Fruit fly (Drosophila melanogaster) whole organism, wandering third instar larva: ENCODE measurements around the gene Hip1.

Experiments used
- CG32264 ChIP-seq: fragments of 200-800 bp; sonication (Bioruptor generic); optimal IDR thresholded peaks from 2 replicates; lab custom pipeline; 2016; ENCODE audit warnings: missing biosample characterization, missing genetic modification characterization
- CG9705 ChIP-seq: fragments of 200-800 bp; sonication (Bioruptor generic); optimal IDR thresholded peaks from 2 replicates; lab custom pipeline; 2018; ENCODE audit warnings: missing biosample characterization, mild to moderate bottlenecking, missing genetic modification characterization
- CrebA ChIP-seq: fragments of 200-800 bp; sonication (Bioruptor generic); optimal IDR thresholded peaks from 2 replicates; lab custom pipeline; 2016; ENCODE audit warnings: missing biosample characterization, mild to moderate bottlenecking, missing genetic modification characterization, borderline replicate concordance
- Dfd ChIP-seq: fragments of >200 bp; optimal IDR thresholded peaks from 2 replicates; lab custom pipeline; 2017; ENCODE audit warnings: missing biosample characterization, missing genetic modification characterization
- Dif ChIP-seq: fragments of 200-275, 200-300 bp; sonication (Bioruptor generic); optimal IDR thresholded peaks from 2 replicates; lab custom pipeline; 2018; ENCODE audit warnings: missing biosample characterization, missing genetic modification characterization; ENCODE audit not compliant: partially characterized antibody
- GATAd ChIP-seq: sonication (Bioruptor generic); optimal IDR thresholded peaks from 2 replicates; lab custom pipeline; 2016; ENCODE audit warnings: missing biosample characterization, missing genetic modification characterization
- HLH106 ChIP-seq: fragments of 200-800 bp; optimal IDR thresholded peaks from 3 replicates; lab custom pipeline; 2019; ENCODE audit warnings: missing biosample characterization, mild to moderate bottlenecking, missing genetic modification characterization, moderate library complexity
- Hnf4 ChIP-seq: fragments of 200-800 bp; sonication (Bioruptor generic); optimal IDR thresholded peaks from 2 replicates; lab custom pipeline; 2016; ENCODE audit warnings: missing biosample characterization, mild to moderate bottlenecking, missing genetic modification characterization
- Hr83 ChIP-seq: fragments of 200-300 bp; sonication (Bioruptor generic); optimal IDR thresholded peaks from 2 replicates; lab custom pipeline; 2016; ENCODE audit warnings: missing biosample characterization, mild to moderate bottlenecking, missing genetic modification characterization, moderate library complexity; ENCODE audit not compliant: poor library complexity, severe bottlenecking
- Jra ChIP-seq: sonication (Bioruptor generic); optimal IDR thresholded peaks from 2 replicates; lab custom pipeline; 2016; ENCODE audit warnings: missing biosample characterization, missing genetic modification characterization
- Myc ChIP-seq: fragments of >200 bp; optimal IDR thresholded peaks from 2 replicates; lab custom pipeline; 2017
- OdsH ChIP-seq: fragments of 200-800 bp; sonication (Bioruptor generic); optimal IDR thresholded peaks from 2 replicates; lab custom pipeline; 2016; ENCODE audit warnings: missing biosample characterization, mild to moderate bottlenecking, missing genetic modification characterization
- Rel ChIP-seq, 2 experiments: fragments of 200-800 bp; sonication (Bioruptor generic) in 1 of 2; optimal IDR thresholded peaks; 2 replicates in 1 of 2; 3 replicates in 1 of 2; lab custom pipeline; 2016 to 2019; ENCODE audit warnings: mild to moderate bottlenecking in 2 of 2, missing biosample characterization in 2 of 2, missing genetic modification characterization in 2 of 2, moderate library complexity in 1 of 2
- Sp1 ChIP-seq: fragments of 200-800 bp; sonication (Bioruptor generic); optimal IDR thresholded peaks from 3 replicates; lab custom pipeline; 2019; ENCODE audit warnings: missing biosample characterization, mild to moderate bottlenecking, missing genetic modification characterization, moderate library complexity
- Vsx2 ChIP-seq: fragments of 200-300, 225-300 bp; sonication (Bioruptor generic); optimal IDR thresholded peaks from 2 replicates; lab custom pipeline; 2018; ENCODE audit warnings: missing biosample characterization, missing genetic modification characterization; ENCODE audit not compliant: partially characterized antibody
- br ChIP-seq: fragments of 200-800 bp; sonication (Bioruptor generic); optimal IDR thresholded peaks from 2 replicates; lab custom pipeline; 2016; ENCODE audit warnings: missing biosample characterization, missing genetic modification characterization
- dl ChIP-seq, 2 experiments: fragments of 175-275, 200-275 bp in 1 of 2; fragments of 200-275 bp in 1 of 2; sonication (Bioruptor generic); optimal IDR thresholded peaks; lab custom pipeline; 2018; ENCODE audit warnings: mild to moderate bottlenecking in 2 of 2, missing biosample characterization in 2 of 2, missing genetic modification characterization in 2 of 2, moderate library complexity in 2 of 2; ENCODE audit not compliant: partially characterized antibody in 2 of 2, insufficient read depth in 1 of 2
- dmrt93B ChIP-seq: fragments of 200-800 bp; sonication (Bioruptor generic); optimal IDR thresholded peaks from 2 replicates; lab custom pipeline; 2018; ENCODE audit warnings: missing biosample characterization, mild to moderate bottlenecking, missing genetic modification characterization
- dsf ChIP-seq: sonication (Bioruptor generic); optimal IDR thresholded peaks from 2 replicates; lab custom pipeline; 2016; ENCODE audit warnings: missing biosample characterization, missing genetic modification characterization, borderline replicate concordance
- foxo ChIP-seq, 2 experiments: fragments of 200-800 bp; sonication (Bioruptor generic); optimal IDR thresholded peaks; 2 replicates in 1 of 2; 3 replicates in 1 of 2; lab custom pipeline; 2016 to 2017; ENCODE audit warnings: missing biosample characterization in 2 of 2, missing genetic modification characterization in 2 of 2
- fru ChIP-seq: fragments of 200-800 bp; sonication (Bioruptor generic); optimal IDR thresholded peaks from 3 replicates; lab custom pipeline; 2016; ENCODE audit warnings: missing biosample characterization, mild to moderate bottlenecking, missing genetic modification characterization
- h ChIP-seq: fragments of 200-800 bp; sonication (Bioruptor generic); optimal IDR thresholded peaks from 3 replicates; lab custom pipeline; 2016; ENCODE audit warnings: missing biosample characterization, mild to moderate bottlenecking, missing genetic modification characterization
- lola ChIP-seq: fragments of >200 bp; optimal IDR thresholded peaks from 2 replicates; lab custom pipeline; 2017; ENCODE audit warnings: missing biosample characterization, missing genetic modification characterization
- pan ChIP-seq: fragments of >200 bp; optimal IDR thresholded peaks from 2 replicates; lab custom pipeline; 2017
- psq ChIP-seq: fragments of 200-800 bp; sonication (Bioruptor generic); optimal IDR thresholded peaks from 3 replicates; lab custom pipeline; 2017; ENCODE audit warnings: missing biosample characterization, mild to moderate bottlenecking, missing genetic modification characterization, moderate library complexity
- rgr ChIP-seq: fragments of 200-800 bp; sonication (Bioruptor generic); optimal IDR thresholded peaks from 3 replicates; lab custom pipeline; 2016; ENCODE audit warnings: missing biosample characterization, mild to moderate bottlenecking, missing genetic modification characterization
- sage ChIP-seq: fragments of 200-800 bp; sonication (Bioruptor generic); optimal IDR thresholded peaks from 2 replicates; lab custom pipeline; 2016; ENCODE audit warnings: missing biosample characterization, mild to moderate bottlenecking, missing genetic modification characterization
- sv ChIP-seq: fragments of 200-800 bp; sonication (Bioruptor generic); optimal IDR thresholded peaks from 3 replicates; lab custom pipeline; 2016; ENCODE audit warnings: missing biosample characterization, missing genetic modification characterization
- tai ChIP-seq: sonication (Bioruptor generic); optimal IDR thresholded peaks from 2 replicates; lab custom pipeline; 2016; ENCODE audit warnings: missing biosample characterization, missing genetic modification characterization
- usp ChIP-seq: fragments of >200 bp; optimal IDR thresholded peaks from 2 replicates; lab custom pipeline; 2017; ENCODE audit warnings: missing biosample characterization, missing genetic modification characterization
- woc ChIP-seq: sonication (Bioruptor generic); optimal IDR thresholded peaks from 2 replicates; lab custom pipeline; 2016; ENCODE audit warnings: missing biosample characterization, mild to moderate bottlenecking, missing genetic modification characterization

The Hip1 gene

DNA sequence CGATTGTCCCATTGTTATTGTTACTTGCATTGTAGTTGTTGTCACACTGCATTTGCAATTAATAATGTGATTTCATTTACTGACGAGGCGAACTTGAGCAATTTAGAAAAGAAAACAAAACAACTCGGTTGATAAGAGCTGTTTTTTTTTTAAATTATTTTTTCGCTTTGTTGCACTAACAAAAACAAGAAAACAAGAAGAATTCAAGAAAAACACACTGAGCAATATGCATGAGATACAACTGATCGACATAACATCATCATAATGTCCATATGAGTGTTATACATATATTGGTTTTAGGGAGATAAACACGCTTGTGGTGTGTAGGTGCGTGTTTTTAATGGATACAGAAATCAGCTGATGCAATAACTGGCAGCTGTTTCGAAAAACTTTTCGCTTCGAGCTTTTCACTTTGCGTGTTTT, 29.1 kb upstream of the Hip1 start (continued):
- TF ChIP-seq h (GFP tag; lab: Kevin White, UChicago) (peak; percentile 26), fru (GFP tag; lab: Kevin White, UChicago) (peak; percentile 5), Hnf4 (no peak), dl (GFP tag; optimal IDR thresholded peaks at IDR 0.05; lab: Kevin White, UChicago; ENCODE audit: insufficient read depth in 1 of 2, partially characterized antibody in 2 of 2) (no peak)
- TF ChIP-seq, all 38 proteins: peak for 8

DNA sequence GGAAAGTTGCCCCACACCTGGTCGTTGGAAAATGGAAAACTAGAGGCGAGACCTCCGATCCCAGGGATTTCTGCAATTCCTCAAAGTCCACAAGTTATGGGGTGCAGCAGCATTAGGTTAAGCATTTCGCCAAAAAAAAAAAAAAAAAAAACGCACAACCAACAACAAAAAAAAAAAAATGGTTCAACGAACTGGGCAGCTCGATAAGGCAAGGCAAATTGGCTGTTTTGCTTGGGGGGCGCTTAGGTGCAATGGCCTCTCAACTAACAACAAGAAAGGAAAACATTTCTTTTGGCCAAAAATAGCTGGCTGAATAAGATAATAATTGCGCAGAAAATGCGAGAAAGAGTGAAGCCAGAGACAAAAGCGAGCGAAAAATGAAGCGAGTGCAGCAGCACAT, 26.8 kb upstream of the Hip1 start:
- no peak for TF ChIP-seq Jra (GFP tag; lab: Kevin White, UChicago)
- no peak for TF ChIP-seq rgr (GFP tag; lab: Kevin White, UChicago)
- TF ChIP-seq Vsx2 (GFP tag; lab: Kevin White, UChicago) = peak; percentile 60

DNA sequence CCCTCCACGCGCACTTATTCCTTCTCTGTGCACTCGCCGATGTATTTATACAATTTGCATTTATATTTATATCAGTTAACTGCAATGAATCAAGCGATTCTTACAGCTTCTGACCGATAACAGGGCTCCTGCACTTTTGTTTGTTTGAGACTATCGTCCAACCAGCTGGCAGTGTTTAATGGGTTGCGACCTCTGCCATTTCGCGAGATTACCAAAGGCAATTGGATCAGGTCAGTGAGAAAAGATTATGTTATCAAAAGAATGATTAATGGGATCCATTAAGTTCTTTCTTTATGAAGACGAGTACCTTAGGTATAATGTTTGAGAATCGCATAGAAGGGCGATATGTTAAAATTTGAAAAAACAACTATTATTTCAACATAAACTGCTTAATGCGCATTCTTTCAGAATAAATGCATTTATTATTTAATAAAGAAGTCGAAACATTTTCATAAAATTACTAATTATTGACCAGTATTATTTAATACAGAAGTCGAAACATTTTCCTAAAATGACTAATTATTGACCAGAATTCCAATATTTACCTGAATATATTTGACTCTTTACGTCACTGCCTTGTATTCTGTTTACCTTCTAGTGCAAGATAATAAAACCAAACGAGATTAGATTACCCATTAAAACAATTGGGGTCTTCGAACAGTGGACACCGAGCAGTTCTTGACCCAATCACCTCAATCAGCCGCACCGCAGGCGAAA, 26.2 kb upstream of the Hip1 start:
- no peak for TF ChIP-seq usp
- no peak for TF ChIP-seq psq (GFP tag; lab: Kevin White, UChicago)
- TF ChIP-seq sage = no peak
- TF ChIP-seq lola (GFP tag; lab: Kevin White, UChicago) = no peak
- TF ChIP-seq Vsx2 (GFP tag; lab: Kevin White, UChicago) = no peak
- no peak for TF ChIP-seq dsf (GFP tag; lab: Kevin White, UChicago)
- no peak for TF ChIP-seq Sp1 (GFP tag; lab: Kevin White, UChicago)
- TF ChIP-seq pan = no peak
- no peak for TF ChIP-seq Hr83
- TF ChIP-seq woc (GFP tag; lab: Kevin White, UChicago) = no peak
- no peak for TF ChIP-seq Jra (GFP tag; lab: Kevin White, UChicago)
- TF ChIP-seq Rel (GFP tag; optimal IDR thresholded peaks at IDR 0.05; lab: Kevin White, UChicago) = no peak
- TF ChIP-seq Rel (tag; optimal IDR thresholded peaks at IDR 0.05; lab: Kevin White, UChicago) = no peak
- no peak for TF ChIP-seq fru (GFP tag; lab: Kevin White, UChicago)
- no peak for TF ChIP-seq h (GFP tag; lab: Kevin White, UChicago)
- no peak for TF ChIP-seq tai
- no peak for TF ChIP-seq Myc (lab: Kevin White, UChicago)
- no peak for TF ChIP-seq Dif (GFP tag; lab: Kevin White, UChicago)
- TF ChIP-seq rgr (GFP tag; lab: Kevin White, UChicago) = no peak
- no peak for TF ChIP-seq foxo (GFP tag; optimal IDR thresholded peaks at IDR 0.05; lab: Kevin White, UChicago)

DNA sequence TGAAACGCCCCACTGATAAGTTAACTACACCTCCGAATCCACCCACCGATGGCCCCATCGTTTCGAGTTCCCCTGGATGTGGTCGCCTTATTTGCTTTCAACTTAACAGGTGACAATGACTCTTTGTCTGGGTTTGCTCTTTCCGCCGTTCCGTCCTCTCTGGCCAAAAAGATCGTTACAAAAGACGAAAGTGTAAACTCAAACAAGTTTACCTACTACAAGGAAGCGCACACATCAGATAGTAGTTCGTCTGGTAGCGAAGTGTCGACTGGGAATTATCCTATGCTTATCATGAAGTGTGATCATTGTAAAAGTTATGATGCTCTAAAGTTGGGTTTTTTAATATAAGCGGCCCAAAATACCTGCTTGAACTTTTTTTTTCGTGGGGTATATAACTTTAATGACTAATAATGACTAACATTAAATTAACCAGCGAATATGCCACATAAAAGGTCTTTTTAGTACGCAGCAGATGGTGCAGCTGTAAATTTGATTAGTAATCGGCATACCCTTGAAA, 25.5 kb upstream of the Hip1 start:
- TF ChIP-seq Hnf4 (no peak), HLH106 (no peak), usp (no peak), fru (GFP tag; lab: Kevin White, UChicago) (peak; percentile 54), GATAd (GFP tag; lab: Kevin White, UChicago) (no peak), Sp1 (GFP tag; lab: Kevin White, UChicago) (peak; percentile 3), psq (GFP tag; lab: Kevin White, UChicago) (peak; percentile 20), br (GFP tag; lab: Kevin White, UChicago) (peak; percentile 8), dl (GFP tag; optimal IDR thresholded peaks at IDR 0.05; lab: Kevin White, UChicago; ENCODE audit: insufficient read depth in 1 of 2, partially characterized antibody in 2 of 2) (no peak), dsf (GFP tag; lab: Kevin White, UChicago) (no peak), h (GFP tag; lab: Kevin White, UChicago) (peak; percentile 16)

DNA sequence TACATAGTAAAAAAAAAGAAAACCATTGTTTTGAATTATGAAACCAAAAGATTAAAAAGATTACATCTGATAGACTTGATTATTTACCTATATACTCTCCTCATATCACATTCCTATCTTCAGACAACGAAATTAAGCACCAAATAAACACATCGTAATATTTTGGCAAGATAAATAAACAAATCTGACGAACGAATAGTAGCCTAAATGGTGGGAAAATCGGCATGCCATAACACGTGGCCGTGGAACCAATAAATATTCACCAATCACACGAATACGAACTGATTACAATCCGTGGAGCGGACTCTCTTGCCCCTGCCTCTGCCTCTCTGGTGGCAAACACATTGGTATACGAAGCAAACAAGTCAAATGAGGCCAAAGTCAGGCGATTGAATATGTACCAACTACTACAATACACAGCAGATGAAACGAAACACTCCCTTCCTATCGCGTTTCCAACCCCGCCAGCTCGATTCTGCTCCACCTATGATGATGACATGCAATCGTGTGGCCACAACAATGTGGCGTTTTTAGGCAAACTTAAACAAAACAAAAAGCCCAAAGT, 22.8 kb upstream of the Hip1 start:
- TF ChIP-seq psq (GFP tag; lab: Kevin White, UChicago) (no peak), h (GFP tag; lab: Kevin White, UChicago) (no peak), Rel (GFP tag; optimal IDR thresholded peaks at IDR 0.05; lab: Kevin White, UChicago) (no peak), Rel (tag; optimal IDR thresholded peaks at IDR 0.05; lab: Kevin White, UChicago) (no peak), sv (no peak), GATAd (GFP tag; lab: Kevin White, UChicago) (no peak), Dfd (GFP tag; lab: Kevin White, UChicago) (no peak), dsf (GFP tag; lab: Kevin White, UChicago) (no peak), OdsH (GFP tag; lab: Kevin White, UChicago) (no peak), Sp1 (GFP tag; lab: Kevin White, UChicago) (no peak), woc (GFP tag; lab: Kevin White, UChicago) (no peak), pan (no peak), CG32264 (GFP tag; lab: Kevin White, UChicago) (no peak), dmrt93B (no peak), CG9705 (GFP tag; lab: Kevin White, UChicago) (no peak), CrebA (no peak)
- TF ChIP-seq, all 38 proteins: peak for 0
